Worm (Caenorhabditis elegans) whole organism, late embryonic: ENCODE data around the gene Y82E9BL.3.

Experiments used
- C08G9.2 ChIP-seq: sonication (generic microtip); optimal IDR thresholded peaks from 2 replicates; lab custom pipeline; 2016; ENCODE audit warnings: mild to moderate bottlenecking, missing genetic modification characterization, moderate library complexity, missing compliant biosample characterization
- ahr-1 ChIP-seq: sonication (generic microtip); optimal IDR thresholded peaks from 2 replicates; lab custom pipeline; 2016; ENCODE audit warnings: missing genetic modification characterization, missing compliant biosample characterization
- ama-1 ChIP-seq: fragments of 150-350 bp; optimal IDR thresholded peaks from 2 replicates; lab custom pipeline; 2014
- ceh-2 ChIP-seq: sonication (generic microtip); optimal IDR thresholded peaks from 2 replicates; lab custom pipeline; 2016; ENCODE audit warnings: missing genotype, missing genetic modification characterization, missing compliant biosample characterization
- ceh-22 ChIP-seq: sonication (generic microtip); optimal IDR thresholded peaks from 2 replicates; lab custom pipeline; 2017; ENCODE audit warnings: missing biosample characterization, missing genetic modification characterization
- ceh-30 ChIP-seq: fragments of 150-350 bp; optimal IDR thresholded peaks from 2 replicates; lab custom pipeline; 2014; ENCODE audit warnings: missing biosample characterization, missing genetic modification characterization
- ceh-34 ChIP-seq: sonication (generic microtip); optimal IDR thresholded peaks from 2 replicates; lab custom pipeline; 2016; ENCODE audit warnings: mild to moderate bottlenecking, missing genetic modification characterization, missing compliant biosample characterization
- ceh-45 ChIP-seq: fragments of 200-800 bp; sonication (Bioruptor generic); IDR thresholded peaks from 2 replicates; pipeline ENCODE4 v1.3.6; 2022; ENCODE audit warnings: missing genetic modification reagents, missing genetic modification characterization, missing compliant biosample characterization
- ceh-48 ChIP-seq: sonication (generic microtip); optimal IDR thresholded peaks from 2 replicates; lab custom pipeline; 2016; ENCODE audit warnings: missing genetic modification characterization, inconsistent platforms, missing compliant biosample characterization
- ceh-6 ChIP-seq: fragments of 200-800 bp; sonication (Bioruptor generic); optimal IDR thresholded peaks from 2 replicates; lab custom pipeline; 2018; ENCODE audit warnings: mild to moderate bottlenecking, missing genetic modification characterization, missing compliant biosample characterization
- ceh-9 ChIP-seq: sonication (generic microtip); optimal IDR thresholded peaks from 2 replicates; lab custom pipeline; 2016; ENCODE audit warnings: mild to moderate bottlenecking, missing genetic modification characterization, inconsistent platforms, missing compliant biosample characterization
- che-1 ChIP-seq: sonication (generic microtip); optimal IDR thresholded peaks from 2 replicates; lab custom pipeline; 2016; ENCODE audit warnings: mild to moderate bottlenecking, missing genetic modification characterization, missing compliant biosample characterization
- dmd-4 ChIP-seq: sonication (generic microtip); optimal IDR thresholded peaks from 2 replicates; lab custom pipeline; 2016; ENCODE audit warnings: borderline replicate concordance, missing genetic modification characterization, missing compliant biosample characterization
- elt-2 ChIP-seq: sonication (generic microtip); optimal IDR thresholded peaks from 2 replicates; lab custom pipeline; 2016; ENCODE audit warnings: missing genetic modification reagents, missing genetic modification characterization, missing compliant biosample characterization
- elt-4 ChIP-seq: sonication (generic microtip); optimal IDR thresholded peaks from 2 replicates; lab custom pipeline; 2016; ENCODE audit warnings: missing genetic modification characterization, missing compliant biosample characterization
- eyg-1 ChIP-seq: sonication (generic microtip); optimal IDR thresholded peaks from 2 replicates; lab custom pipeline; 2016; ENCODE audit warnings: missing genotype, missing genetic modification characterization, missing compliant biosample characterization
- fax-1 ChIP-seq: sonication (generic microtip); optimal IDR thresholded peaks from 2 replicates; lab custom pipeline; 2016; ENCODE audit warnings: missing genotype, missing genetic modification characterization, missing compliant biosample characterization
- hlh-13 ChIP-seq: fragments of 200-800 bp; sonication (Bioruptor generic); optimal IDR thresholded peaks from 2 replicates; lab custom pipeline; 2018; ENCODE audit warnings: mild to moderate bottlenecking, missing genetic modification characterization, missing compliant biosample characterization
- hlh-8 ChIP-seq: sonication (generic microtip); optimal IDR thresholded peaks from 2 replicates; lab custom pipeline; 2016; ENCODE audit warnings: missing genotype, missing genetic modification characterization, missing compliant biosample characterization
- lim-6 ChIP-seq: sonication (generic microtip); optimal IDR thresholded peaks from 2 replicates; lab custom pipeline; 2016; ENCODE audit warnings: missing genetic modification characterization, missing compliant biosample characterization
- mec-3 ChIP-seq: sonication (generic microtip); optimal IDR thresholded peaks from 2 replicates; lab custom pipeline; 2016; ENCODE audit warnings: borderline replicate concordance, missing genetic modification characterization, missing compliant biosample characterization
- npax-4 ChIP-seq: sonication (generic microtip); optimal IDR thresholded peaks from 2 replicates; lab custom pipeline; 2016; ENCODE audit warnings: missing genetic modification characterization, missing compliant biosample characterization
- odd-2 ChIP-seq: sonication (generic microtip); optimal IDR thresholded peaks from 2 replicates; lab custom pipeline; 2017; ENCODE audit warnings: antibody characterized with exemption, mild to moderate bottlenecking, missing genetic modification characterization, missing compliant biosample characterization
- pax-1 ChIP-seq: fragments of 150-350 bp; optimal IDR thresholded peaks from 2 replicates; lab custom pipeline; 2014; ENCODE audit warnings: missing biosample characterization, missing genetic modification characterization
- pqm-1 ChIP-seq: sonication (generic microtip); optimal IDR thresholded peaks from 2 replicates; lab custom pipeline; 2016; ENCODE audit warnings: missing genetic modification characterization, missing compliant biosample characterization
- sdc-2 ChIP-seq: sonication (generic microtip); optimal IDR thresholded peaks from 2 replicates; lab custom pipeline; 2016; ENCODE audit warnings: missing genotype, missing genetic modification characterization, missing compliant biosample characterization
- sox-2 ChIP-seq: fragments of 200-800 bp; sonication (Bioruptor generic); IDR thresholded peaks from 2 replicates; pipeline ENCODE4 v1.3.6; 2022; ENCODE audit warnings: missing genetic modification reagents, missing genetic modification characterization, missing compliant biosample characterization
- sox-4 ChIP-seq: sonication (generic microtip); optimal IDR thresholded peaks from 2 replicates; lab custom pipeline; 2017; ENCODE audit warnings: mild to moderate bottlenecking, missing genetic modification characterization, inconsistent platforms, missing compliant biosample characterization
- syd-9 ChIP-seq: sonication (generic microtip); optimal IDR thresholded peaks from 2 replicates; lab custom pipeline; 2016; ENCODE audit warnings: mild to moderate bottlenecking, missing genetic modification characterization, moderate library complexity, missing compliant biosample characterization
- tbx-7 ChIP-seq: sonication (generic microtip); optimal IDR thresholded peaks from 2 replicates; lab custom pipeline; 2016; ENCODE audit warnings: missing genotype, missing genetic modification characterization, missing compliant biosample characterization
- zip-5 ChIP-seq: sonication (generic microtip); optimal IDR thresholded peaks from 2 replicates; lab custom pipeline; 2016; ENCODE audit warnings: missing genetic modification characterization, missing compliant biosample characterization
- ztf-16 ChIP-seq: sonication (generic microtip); optimal IDR thresholded peaks from 2 replicates; lab custom pipeline; 2017; ENCODE audit warnings: missing genetic modification characterization, missing compliant biosample characterization

Y82E9BL.3 gene

DNA sequence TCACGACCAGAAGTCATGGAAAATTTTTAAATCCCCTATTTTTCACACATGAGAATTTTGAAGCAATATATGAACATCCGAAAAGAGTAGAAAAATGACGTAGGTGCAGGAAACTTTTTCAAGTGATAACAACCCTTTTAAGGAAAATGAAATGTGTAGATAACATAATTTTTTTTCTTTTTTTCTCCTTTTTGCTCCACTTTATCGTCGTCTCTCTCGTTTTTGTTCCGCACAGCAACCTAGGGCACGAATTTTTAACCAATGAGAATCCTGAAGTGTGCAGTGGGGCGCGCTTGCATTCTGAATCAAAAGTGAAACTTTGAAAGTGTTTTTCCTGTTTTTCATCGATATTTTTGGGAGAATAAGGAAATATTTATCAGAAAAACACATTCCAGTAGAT, 42.1 kb upstream of the Y82E9BL.3 start:
- TF ChIP-seq syd-9 (no peak), elt-2 (peak; percentile 65), sox-4 (tag; lab: Kevin White, UChicago) (no peak), ama-1 (lab: Kevin White, UChicago) (no peak)

ce11 chrIII:1391752-1392151, 41.1 kb upstream of the Y82E9BL.3 start, which contains the start of gene pals-17:
pals-17 (minus strand) TSS chrIII:1391852.
- TF ChIP-seq tbx-7 = no peak
- TF ChIP-seq pax-1 (tag; lab: Kevin White, UChicago) = no peak
- TF ChIP-seq hlh-13 (GFP tag; lab: Kevin White, UChicago) = no peak
- no peak for TF ChIP-seq ceh-34 (tag; lab: Kevin White, UChicago)
- no peak for TF ChIP-seq ceh-6 (GFP tag; lab: Kevin White, UChicago)
- TF ChIP-seq, all 69 proteins: peak for 0

DNA sequence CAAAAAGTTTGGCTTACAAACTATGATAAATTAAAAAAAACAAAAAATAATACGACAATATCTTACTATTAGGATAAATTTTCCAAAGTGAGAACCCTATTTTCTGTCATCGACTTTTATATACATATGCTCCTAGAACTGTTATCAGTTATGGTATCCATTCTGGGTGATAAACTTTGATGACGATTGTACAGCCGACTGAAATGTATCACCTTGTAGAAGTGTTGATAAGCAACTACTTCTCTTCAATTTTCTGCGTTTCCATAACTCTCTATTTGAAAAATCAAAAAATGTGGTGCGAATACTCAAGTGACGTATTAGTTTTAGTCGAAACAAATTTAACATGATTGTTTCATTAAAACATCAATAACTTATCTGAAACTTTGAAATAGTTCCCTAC, 39.3 kb upstream of the Y82E9BL.3 start:
- TF ChIP-seq elt-2 (peak; percentile 86), pax-1 (tag; lab: Kevin White, UChicago) (no peak), odd-2 (tag; lab: Kevin White, UChicago) (no peak)

- TF ChIP-seq hlh-8 (tag; lab: Kevin White, UChicago) = no peak
- TF ChIP-seq, all 69 proteins: peak for 0
These were observed 37.8 kb upstream of the Y82E9BL.3 start, which contains the start of gene pals-20 for ce11 chrIII:1388274-1389058. pals-20 (minus strand) TSS chrIII:1388324.

DNA sequence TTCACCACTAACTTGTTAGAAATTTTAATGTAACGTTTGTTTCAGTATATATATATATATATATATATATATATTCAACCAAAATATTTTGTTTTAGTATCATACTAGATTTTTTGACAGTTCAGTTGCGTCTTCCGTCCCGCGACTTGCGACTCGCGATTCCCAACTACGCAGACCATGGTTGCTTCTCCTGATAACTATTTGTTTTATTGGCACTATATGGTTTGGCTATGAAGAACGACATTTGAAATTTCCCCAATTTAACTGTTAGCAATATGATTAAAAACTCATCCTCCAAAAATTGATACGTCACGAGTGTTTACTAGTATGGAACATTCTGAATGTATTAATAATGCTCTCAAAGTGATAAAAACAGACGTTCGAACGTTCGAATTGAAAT, 34.0 kb upstream of the Y82E9BL.3 start:
- TF ChIP-seq ceh-9 (tag; lab: Kevin White, UChicago) (no peak), mec-3 (tag; lab: Kevin White, UChicago) (no peak), ama-1 (lab: Kevin White, UChicago) (no peak), ztf-16 (tag; lab: Kevin White, UChicago) (no peak), fax-1 (tag; lab: Kevin White, UChicago) (no peak), ceh-48 (tag; lab: Kevin White, UChicago) (no peak), sox-4 (tag; lab: Kevin White, UChicago) (no peak), pqm-1 (tag; lab: Kevin White, UChicago) (no peak), ahr-1 (tag; lab: Kevin White, UChicago) (no peak), eyg-1 (tag; lab: Kevin White, UChicago) (no peak), sox-2 (GFP tag; lab: Robert Waterston, UW) (no peak), C08G9.2 (tag; lab: Kevin White, UChicago) (no peak), ceh-2 (tag; lab: Kevin White, UChicago) (no peak), hlh-8 (tag; lab: Kevin White, UChicago) (no peak), elt-4 (tag; lab: Kevin White, UChicago) (no peak)

- TF ChIP-seq lim-6 (tag; lab: Kevin White, UChicago) = no peak
These were observed 33.4 kb upstream of the Y82E9BL.3 start, which contains the start of the genes fbxa-138 and Y82E9BR.5 for ce11 chrIII:1384092-1384491. fbxa-138 (minus strand) TSS chrIII:1384252. Y82E9BR.5 (plus strand) TSS chrIII:1384370.

DNA sequence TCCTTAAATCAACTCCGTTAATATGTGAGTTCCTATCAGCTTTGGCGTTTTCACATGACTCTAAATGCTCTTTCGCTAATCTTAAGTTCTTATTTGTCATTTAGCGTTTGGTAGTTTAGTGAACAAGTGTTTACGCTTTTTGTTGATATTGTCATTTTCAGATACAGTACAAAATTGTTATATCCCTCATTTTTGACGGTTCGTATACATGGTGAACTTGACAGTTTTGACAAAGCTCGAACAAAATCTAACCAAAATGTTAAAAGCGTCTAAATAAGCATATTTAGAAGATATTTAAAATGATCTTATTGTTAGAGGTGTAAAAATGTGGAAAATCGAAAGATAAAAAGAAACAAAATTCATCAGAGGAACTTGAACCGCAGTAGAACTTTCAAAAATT, 32.8 kb upstream of the Y82E9BL.3 start:
- TF ChIP-seq hlh-8 (tag; lab: Kevin White, UChicago) = no peak
- no peak for TF ChIP-seq ceh-22
- TF ChIP-seq ceh-30 (tag; lab: Kevin White, UChicago) = no peak
- TF ChIP-seq elt-4 (tag; lab: Kevin White, UChicago) = no peak
- no peak for TF ChIP-seq sdc-2 (tag; lab: Kevin White, UChicago)
- TF ChIP-seq ahr-1 (tag; lab: Kevin White, UChicago) = no peak
- no peak for TF ChIP-seq npax-4 (tag; lab: Kevin White, UChicago)
- TF ChIP-seq ceh-45 (GFP tag; lab: Robert Waterston, UW) = no peak
- TF ChIP-seq che-1 (tag; lab: Kevin White, UChicago) = no peak
- TF ChIP-seq sox-4 (tag; lab: Kevin White, UChicago) = no peak
- TF ChIP-seq zip-5 (tag; lab: Kevin White, UChicago) = no peak
- no peak for TF ChIP-seq dmd-4
- no peak for TF ChIP-seq eyg-1 (tag; lab: Kevin White, UChicago)
- TF ChIP-seq, all 69 proteins: peak for 0
